Fruit fly (Drosophila melanogaster): Measurements from ENCODE around the gene CG3808.

Gene CG3808

DNA sequence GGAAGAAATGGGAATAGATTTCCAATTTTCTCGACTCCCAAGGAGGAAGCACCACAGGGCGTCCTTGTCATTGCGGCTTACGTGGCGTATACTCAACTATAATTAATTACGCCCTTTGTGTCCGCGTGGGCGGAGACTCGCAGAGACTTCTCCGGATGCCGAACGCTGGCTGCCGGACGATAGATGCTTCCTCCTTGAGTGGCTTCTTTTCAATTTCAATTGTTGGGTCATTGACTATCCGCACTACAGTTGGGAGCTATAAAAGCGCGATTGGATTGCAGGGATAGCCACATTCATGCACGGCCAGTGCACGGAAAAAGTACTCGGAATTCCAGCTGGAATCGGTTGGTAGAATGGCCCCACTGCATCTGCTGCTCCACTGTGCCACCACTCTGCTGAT, 15.7 kb downstream of the CG3808 start, which contains the start of gene CG14075:
CG14075 (plus strand) TSS at position 301 of the 400 bp plus-strand sequence.
- TF ChIP-seq CG7101 (tag; optimal IDR thresholded peaks at IDR 0.05) = no peak
- TF ChIP-seq Crg-1 (GFP tag; optimal IDR thresholded peaks at IDR 0.05) = no peak
- no peak for TF ChIP-seq Hr96 (GFP tag; optimal IDR thresholded peaks at IDR 0.05)
- TF ChIP-seq bab1 (GFP tag; optimal IDR thresholded peaks at IDR 0.05) = no peak
- TF ChIP-seq cnc (optimal IDR thresholded peaks at IDR 0.05) = no peak
- no peak for TF ChIP-seq kay (GFP tag; ENCODE audit: borderline replicate concordance)
- no peak for TF ChIP-seq CG14711 (tag; optimal IDR thresholded peaks at IDR 0.05)
- no peak for TF ChIP-seq Clk (GFP tag; optimal IDR thresholded peaks at IDR 0.05)
- no peak for TF ChIP-seq cic (GFP tag; optimal IDR thresholded peaks at IDR 0.05)
- TF ChIP-seq CG11617 (GFP tag; optimal IDR thresholded peaks at IDR 0.05) = no peak
- TF ChIP-seq CG33017 (tag; optimal IDR thresholded peaks at IDR 0.05) = no peak
- no peak for TF ChIP-seq tj (GFP tag; optimal IDR thresholded peaks at IDR 0.05)
- TF ChIP-seq pad (GFP tag; optimal IDR thresholded peaks at IDR 0.05) = no peak
- TF ChIP-seq CG7045 (GFP tag; optimal IDR thresholded peaks at IDR 0.05) = no peak
- no peak for TF ChIP-seq CG5204 (GFP tag; optimal IDR thresholded peaks at IDR 0.05)

DNA sequence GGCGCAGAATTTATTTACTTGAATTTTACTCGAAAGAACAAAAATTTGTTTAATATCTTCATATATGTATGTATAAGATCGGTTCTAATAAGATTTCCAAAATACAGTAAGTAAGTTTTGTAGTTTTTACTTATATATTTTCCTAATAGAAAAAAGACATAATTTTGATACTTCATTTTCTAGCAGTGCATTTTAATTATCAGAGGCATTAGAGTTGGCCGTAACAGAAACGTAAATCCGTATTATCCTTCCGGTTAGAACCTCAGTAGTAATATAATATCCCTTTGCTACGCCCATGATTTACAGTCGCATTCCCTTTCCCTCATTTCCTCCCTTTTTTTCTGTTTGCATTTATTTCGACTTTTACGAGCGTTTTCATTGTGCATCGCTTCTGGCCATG, 23.7 kb downstream of the CG3808 start:
- TF ChIP-seq toe (GFP tag; optimal IDR thresholded peaks at IDR 0.05) (no peak), tj (GFP tag; optimal IDR thresholded peaks at IDR 0.05) (no peak), CG7101 (tag; optimal IDR thresholded peaks at IDR 0.05) (no peak), Crg-1 (GFP tag; optimal IDR thresholded peaks at IDR 0.05) (no peak), bab1 (GFP tag; optimal IDR thresholded peaks at IDR 0.05) (no peak), Mnt (GFP tag; optimal IDR thresholded peaks at IDR 0.05) (no peak), CG14711 (tag; optimal IDR thresholded peaks at IDR 0.05) (no peak), cnc (optimal IDR thresholded peaks at IDR 0.05) (no peak), ovo (GFP tag; optimal IDR thresholded peaks at IDR 0.05) (no peak)

DNA sequence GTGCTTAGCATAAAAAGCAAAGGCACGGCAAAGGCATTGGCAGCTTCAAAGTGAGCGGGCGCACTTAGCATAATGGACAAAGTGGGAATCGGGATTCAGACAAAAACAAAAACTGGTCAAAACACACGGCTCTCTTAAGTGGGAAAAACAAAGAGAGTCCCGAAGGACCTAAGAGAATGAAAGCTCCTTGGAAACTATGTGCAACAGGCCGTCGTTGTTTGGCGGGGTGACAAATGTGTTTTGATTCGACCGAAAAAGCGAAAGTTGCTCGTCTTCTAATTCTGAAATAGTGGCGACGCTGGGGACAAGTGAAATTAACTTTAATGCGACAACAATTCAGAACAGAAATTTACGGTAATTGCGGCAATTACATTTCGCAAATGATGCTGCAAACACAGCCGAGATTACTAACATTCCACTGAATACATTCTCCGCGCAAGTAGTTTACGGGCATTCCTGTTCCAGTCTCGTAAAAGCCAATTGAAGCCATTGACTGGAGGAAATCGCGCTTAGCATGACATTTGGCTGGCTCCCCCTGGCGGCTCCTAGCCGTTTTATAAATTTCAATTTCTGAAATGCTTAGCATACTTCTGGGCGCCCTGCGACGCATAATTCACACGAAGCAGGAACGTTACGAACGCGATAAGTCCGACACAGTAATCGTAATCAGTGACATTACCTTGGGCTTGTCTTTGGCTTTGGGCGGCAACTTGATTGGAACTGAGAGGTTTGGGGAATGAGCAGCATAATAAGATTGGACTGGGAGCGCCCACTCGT, 32.0 kb downstream of the CG3808 start:
- TF ChIP-seq tj (GFP tag; optimal IDR thresholded peaks at IDR 0.05) = no peak
- no peak for TF ChIP-seq CG1620 (GFP tag; optimal IDR thresholded peaks at IDR 0.05)
- TF ChIP-seq CG5204 (GFP tag; optimal IDR thresholded peaks at IDR 0.05) = no peak
- no peak for TF ChIP-seq kay (GFP tag; ENCODE audit: borderline replicate concordance)
- TF ChIP-seq cnc (optimal IDR thresholded peaks at IDR 0.05) = no peak
- no peak for TF ChIP-seq Crg-1 (GFP tag; optimal IDR thresholded peaks at IDR 0.05)

DNA sequence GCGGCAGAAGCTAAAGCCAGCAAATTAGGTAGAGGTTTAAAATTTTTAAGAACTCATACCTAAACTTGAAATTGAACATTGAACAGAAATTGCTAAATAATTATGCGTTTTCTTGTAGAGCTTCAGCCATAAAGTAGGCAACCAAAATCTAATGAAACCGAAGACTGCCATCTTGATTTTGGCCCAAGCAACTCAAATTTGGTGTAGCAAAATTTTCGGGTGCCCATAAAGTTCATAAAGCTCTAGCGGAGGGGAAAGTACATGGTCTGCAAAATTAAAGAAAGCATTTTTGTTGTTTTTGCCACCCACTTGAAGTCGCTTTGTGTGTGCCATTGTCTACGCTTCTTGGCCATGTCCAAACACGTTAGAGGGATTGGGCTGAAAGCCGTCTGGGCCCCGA, 43.4 kb downstream of the CG3808 start:
- TF ChIP-seq pad (GFP tag; optimal IDR thresholded peaks at IDR 0.05) (peak; percentile 97), Mnt (GFP tag; optimal IDR thresholded peaks at IDR 0.05) (no peak)

DNA sequence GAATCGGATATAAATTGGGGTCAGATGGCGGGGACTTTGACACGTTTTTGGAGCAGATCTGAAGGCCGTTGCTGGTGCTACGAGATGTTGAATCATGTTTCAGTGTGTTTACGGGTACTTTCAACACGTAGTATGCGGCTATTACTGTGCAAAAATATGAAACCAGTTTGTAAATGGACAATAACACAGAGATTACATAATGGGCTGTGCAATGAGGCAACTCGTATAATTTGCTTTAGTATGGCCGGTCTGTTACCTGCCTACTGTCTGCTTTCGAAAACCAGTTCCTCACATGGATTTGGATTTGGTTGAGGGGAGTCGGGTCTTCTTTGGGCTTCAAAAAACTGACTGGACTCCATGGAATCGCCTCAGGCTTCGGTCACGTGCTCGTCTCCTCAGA, 48.0 kb downstream of the CG3808 start:
- no peak for TF ChIP-seq bab1 (GFP tag; optimal IDR thresholded peaks at IDR 0.05)
- TF ChIP-seq toe (GFP tag; optimal IDR thresholded peaks at IDR 0.05) = no peak
- no peak for TF ChIP-seq CG7101 (tag; optimal IDR thresholded peaks at IDR 0.05)
- no peak for TF ChIP-seq CG11617 (GFP tag; optimal IDR thresholded peaks at IDR 0.05)
- TF ChIP-seq cic (GFP tag; optimal IDR thresholded peaks at IDR 0.05) = no peak
- TF ChIP-seq Crg-1 (GFP tag; optimal IDR thresholded peaks at IDR 0.05) = no peak
- no peak for TF ChIP-seq CG5204 (GFP tag; optimal IDR thresholded peaks at IDR 0.05)
- no peak for TF ChIP-seq CG7045 (GFP tag; optimal IDR thresholded peaks at IDR 0.05)
- no peak for TF ChIP-seq tj (GFP tag; optimal IDR thresholded peaks at IDR 0.05)
- TF ChIP-seq pad (GFP tag; optimal IDR thresholded peaks at IDR 0.05) = no peak
- no peak for TF ChIP-seq CG12768 (GFP tag; optimal IDR thresholded peaks at IDR 0.05)
- no peak for TF ChIP-seq cnc (optimal IDR thresholded peaks at IDR 0.05)
- no peak for TF ChIP-seq kay (GFP tag; ENCODE audit: borderline replicate concordance)

DNA sequence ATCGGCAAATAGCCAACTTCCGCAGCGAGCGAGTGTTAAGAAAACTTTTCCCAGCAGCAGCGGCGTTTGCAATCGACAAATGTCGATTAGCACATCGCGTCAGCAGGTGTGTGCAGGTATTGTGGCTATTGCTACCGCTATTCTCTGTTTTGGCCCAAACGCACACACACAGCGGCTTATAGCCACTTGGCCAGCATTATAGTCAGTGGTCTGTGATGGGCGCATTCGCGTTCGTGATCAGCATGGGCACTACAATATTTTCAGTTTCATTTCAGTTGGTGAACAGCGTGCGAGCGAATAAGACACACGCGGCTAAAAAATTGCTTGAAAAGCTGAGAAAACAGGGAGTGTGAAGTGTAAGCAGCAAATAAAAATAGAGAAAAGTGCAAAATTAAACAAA, 50.0 kb downstream of the CG3808 start, which contains the start of gene CG6836:
CG6836 (plus strand) TSS at position 271 of the 400 bp plus-strand sequence.
- TF ChIP-seq Clk (GFP tag; optimal IDR thresholded peaks at IDR 0.05) (no peak), bab1 (GFP tag; optimal IDR thresholded peaks at IDR 0.05) (peak; percentile 33), cic (GFP tag; optimal IDR thresholded peaks at IDR 0.05) (peak; percentile 9), CG14711 (tag; optimal IDR thresholded peaks at IDR 0.05) (no peak), tj (GFP tag; optimal IDR thresholded peaks at IDR 0.05) (peak; percentile 22), CG33017 (tag; optimal IDR thresholded peaks at IDR 0.05) (no peak), CG7045 (GFP tag; optimal IDR thresholded peaks at IDR 0.05) (no peak), ovo (GFP tag; optimal IDR thresholded peaks at IDR 0.05) (peak; percentile 54), pad (GFP tag; optimal IDR thresholded peaks at IDR 0.05) (no peak), CG5204 (GFP tag; optimal IDR thresholded peaks at IDR 0.05) (no peak), Hr96 (GFP tag; optimal IDR thresholded peaks at IDR 0.05) (no peak), CG7101 (tag; optimal IDR thresholded peaks at IDR 0.05) (no peak)

DNA sequence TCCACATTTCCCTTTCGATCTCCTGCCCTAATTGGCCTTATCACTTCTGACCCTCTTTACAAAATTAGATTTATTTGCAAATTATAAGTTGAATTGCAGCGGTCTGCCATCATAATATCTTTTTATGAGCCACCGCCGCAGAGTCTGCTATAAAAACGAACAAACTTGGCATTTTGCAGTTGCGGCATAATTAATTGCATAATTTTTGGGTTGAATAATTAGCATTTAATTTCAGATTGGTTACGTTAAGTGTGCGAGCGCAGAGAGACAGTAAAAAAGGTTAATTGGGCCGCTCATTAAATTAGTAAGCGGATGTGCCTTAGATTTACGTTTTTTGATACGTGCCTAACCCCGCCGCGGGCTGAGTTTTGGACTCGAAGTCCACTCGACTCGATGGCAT, 51.3 kb downstream of the CG3808 start:
- TF ChIP-seq CG12768 (GFP tag; optimal IDR thresholded peaks at IDR 0.05) (peak; percentile 3), bab1 (GFP tag; optimal IDR thresholded peaks at IDR 0.05) (peak; percentile 29), Hr96 (GFP tag; optimal IDR thresholded peaks at IDR 0.05) (no peak)
